Worm (Caenorhabditis elegans) whole organism, L1 larva: Measurements from ENCODE around the gene Y38H6C.25.

Experiments
- Y116A8C.19 ChIP-seq: sonication (generic microtip); optimal IDR thresholded peaks from 2 replicates; lab custom pipeline; 2016; ENCODE audit warnings: missing compliant biosample characterization, missing genetic modification characterization, borderline replicate concordance
- alr-1 ChIP-seq: fragments of 200-800 bp; sonication (Bioruptor generic); optimal IDR thresholded peaks from 2 replicates; lab custom pipeline; 2018; ENCODE audit warnings: borderline replicate concordance, mild to moderate bottlenecking, missing genetic modification characterization, missing compliant biosample characterization
- ceh-63 ChIP-seq: fragments of 200-800 bp; sonication (Bioruptor generic); optimal IDR thresholded peaks from 2 replicates; lab custom pipeline; 2018; ENCODE audit warnings: mild to moderate bottlenecking, missing genetic modification characterization, missing compliant biosample characterization
- ceh-8 ChIP-seq: fragments of 200-800 bp; sonication (Bioruptor generic); optimal IDR thresholded peaks from 2 replicates; lab custom pipeline; 2018; ENCODE audit warnings: mild to moderate bottlenecking, missing genetic modification characterization, moderate library complexity, missing compliant biosample characterization
- ceh-90 ChIP-seq: sonication (generic microtip); optimal IDR thresholded peaks from 2 replicates; lab custom pipeline; 2016; ENCODE audit warnings: missing genetic modification characterization, missing compliant biosample characterization
- dpl-1 ChIP-seq, 3 experiments: fragments of 150-350 bp in 2 of 3; sonication (generic microtip) in 1 of 3; optimal IDR thresholded peaks; 2 replicates each; lab custom pipeline; 2014 to 2017; ENCODE audit warnings: missing biosample characterization in 3 of 3, missing genetic modification characterization in 3 of 3, missing genetic modification reagents in 3 of 3
- efl-3 ChIP-seq: fragments of 200-800 bp; sonication (Bioruptor generic); optimal IDR thresholded peaks from 2 replicates; lab custom pipeline; 2018; ENCODE audit warnings: mild to moderate bottlenecking, missing genetic modification characterization, missing compliant biosample characterization
- elt-2 ChIP-seq: sonication (generic microtip); optimal IDR thresholded peaks from 2 replicates; lab custom pipeline; 2016; ENCODE audit warnings: missing genetic modification characterization, mild to moderate bottlenecking, inconsistent platforms, missing compliant biosample characterization, missing genetic modification reagents
- fkh-10 ChIP-seq: sonication (generic microtip); optimal IDR thresholded peaks from 2 replicates; lab custom pipeline; 2017; ENCODE audit warnings: missing biosample characterization, missing genetic modification reagents, missing genetic modification characterization
- fos-1 ChIP-seq: fragments of 150-350 bp; optimal IDR thresholded peaks from 2 replicates; lab custom pipeline; 2014; ENCODE audit warnings: missing biosample characterization, missing genetic modification characterization
- grh-1 ChIP-seq: fragments of 200-800 bp; sonication (Bioruptor generic); IDR thresholded peaks from 2 replicates; pipeline ENCODE4 v1.3.6; 2022; ENCODE audit warnings: missing genetic modification reagents, missing genetic modification characterization, missing compliant biosample characterization
- hlh-4 ChIP-seq: sonication (generic microtip); optimal IDR thresholded peaks from 2 replicates; lab custom pipeline; 2016; ENCODE audit warnings: mild to moderate bottlenecking, missing genetic modification characterization, missing compliant biosample characterization
- lin-35 ChIP-seq, 2 experiments: fragments of 150-350 bp; optimal IDR thresholded peaks; 2 replicates each; lab custom pipeline; 2014; ENCODE audit warnings: missing biosample characterization in 2 of 2, missing genetic modification characterization in 2 of 2, missing genetic modification reagents in 2 of 2
- lsy-2 ChIP-seq, 2 experiments: fragments of 150-350 bp; optimal IDR thresholded peaks; 2 replicates each; lab custom pipeline; 2014; ENCODE audit warnings: missing biosample characterization in 2 of 2, missing genetic modification characterization in 2 of 2
- mdl-1 ChIP-seq, 2 experiments: fragments of 150-350 bp; optimal IDR thresholded peaks; 2 replicates each; lab custom pipeline; 2014 to 2017; ENCODE audit warnings: missing biosample characterization in 2 of 2, missing genetic modification characterization in 2 of 2, inconsistent platforms in 1 of 2
- mep-1 ChIP-seq: fragments of 150-350 bp; optimal IDR thresholded peaks from 2 replicates; lab custom pipeline; 2014; ENCODE audit warnings: missing biosample characterization, missing genetic modification characterization
- nhr-11 ChIP-seq: fragments of 150-350 bp; optimal IDR thresholded peaks from 2 replicates; lab custom pipeline; 2014; ENCODE audit warnings: missing biosample characterization, missing genetic modification characterization
- nhr-19 ChIP-seq: fragments of 200-800 bp; sonication (Bioruptor generic); conservative IDR thresholded peaks from 2 replicates; pipeline ENCODE4 v1.3.6; 2022; ENCODE audit warnings: missing genetic modification characterization, missing compliant biosample characterization
- nhr-20 ChIP-seq: sonication (generic microtip); optimal IDR thresholded peaks from 2 replicates; lab custom pipeline; 2016; ENCODE audit warnings: mild to moderate bottlenecking, missing genetic modification characterization, missing compliant biosample characterization
- nhr-71 ChIP-seq: sonication (generic microtip); optimal IDR thresholded peaks from 2 replicates; lab custom pipeline; 2016; ENCODE audit warnings: mild to moderate bottlenecking, missing genetic modification characterization, moderate library complexity, missing compliant biosample characterization
- nhr-85 ChIP-seq: sonication (generic microtip); peaks from one replicate; lab custom pipeline; 2016; ENCODE audit warnings: missing genetic modification characterization, inconsistent platforms, missing compliant biosample characterization
- nhr-90 ChIP-seq: sonication (generic microtip); optimal IDR thresholded peaks from 2 replicates; lab custom pipeline; 2016; ENCODE audit warnings: mild to moderate bottlenecking, missing genetic modification characterization, missing compliant biosample characterization; ENCODE audit not compliant: poor library complexity
- pag-3 ChIP-seq: sonication (generic microtip); optimal IDR thresholded peaks from 2 replicates; lab custom pipeline; 2017; ENCODE audit warnings: missing genetic modification characterization, mild to moderate bottlenecking, missing compliant biosample characterization, antibody characterized with exemption, borderline replicate concordance; ENCODE audit not compliant: insufficient read depth
- skn-1 ChIP-seq: fragments of 150-350 bp; optimal IDR thresholded peaks from 2 replicates; lab custom pipeline; 2014; ENCODE audit warnings: missing biosample characterization, missing genetic modification characterization
- snu-23 ChIP-seq: sonication (generic microtip); optimal IDR thresholded peaks from 2 replicates; lab custom pipeline; 2016; ENCODE audit warnings: missing genetic modification characterization, missing compliant biosample characterization
- swsn-7 ChIP-seq: sonication (generic microtip); optimal IDR thresholded peaks from 2 replicates; lab custom pipeline; 2016; ENCODE audit warnings: missing genetic modification characterization, missing compliant biosample characterization
- tbx-2 ChIP-seq: sonication (generic microtip); optimal IDR thresholded peaks from 2 replicates; lab custom pipeline; 2016; ENCODE audit warnings: missing genetic modification characterization, missing compliant biosample characterization
- unc-130 ChIP-seq: fragments of 150-350 bp; optimal IDR thresholded peaks from 2 replicates; lab custom pipeline; 2017; ENCODE audit warnings: missing biosample characterization, missing genetic modification characterization, inconsistent platforms
- unc-86 ChIP-seq: sonication (generic microtip); optimal IDR thresholded peaks from 2 replicates; lab custom pipeline; 2016; ENCODE audit warnings: missing genetic modification characterization, missing compliant biosample characterization
- unc-98 ChIP-seq: fragments of 200-800 bp; sonication (Bioruptor generic); IDR thresholded peaks from 2 replicates; pipeline ENCODE4 v1.3.6; 2022; ENCODE audit warnings: missing genetic modification characterization, missing compliant biosample characterization
- vab-15 ChIP-seq: sonication (generic microtip); optimal IDR thresholded peaks from 2 replicates; lab custom pipeline; 2017; ENCODE audit warnings: missing genotype, mild to moderate bottlenecking, missing genetic modification characterization, missing compliant biosample characterization
- xbp-1 ChIP-seq: sonication (generic microtip); optimal IDR thresholded peaks from 2 replicates; lab custom pipeline; 2016; ENCODE audit warnings: missing genetic modification characterization, missing compliant biosample characterization
- zip-4 ChIP-seq: fragments of 200-800 bp; sonication (Bioruptor generic); optimal IDR thresholded peaks from 2 replicates; lab custom pipeline; 2018; ENCODE audit warnings: mild to moderate bottlenecking, missing genetic modification characterization, moderate library complexity, missing compliant biosample characterization

The Y38H6C.25 gene

ce11 chrV:20539055-20539454 is 20.0 kb downstream of the Y38H6C.25 start, which contains the start of gene Y38H6C.16 (continued):
- TF ChIP-seq unc-98 = no peak
- TF ChIP-seq nhr-19 = no peak
- peak in 1 of 2 experiments; percentile 19 for TF ChIP-seq lsy-2 (tag; optimal IDR thresholded peaks at IDR 0.05; lab: Kevin White, UChicago)
- peak; percentile 14 for TF ChIP-seq xbp-1 (tag; lab: Kevin White, UChicago)
- no peak for TF ChIP-seq alr-1 (tag; lab: Kevin White, UChicago)
- TF ChIP-seq nhr-85 = peak; percentile 73
- TF ChIP-seq ceh-90 (tag; lab: Kevin White, UChicago) = no peak
- no peak for TF ChIP-seq unc-130 (tag; lab: Kevin White, UChicago)

ce11 chrV:20544092-20544491 is 25.1 kb downstream of the Y38H6C.25 start, which contains the start of gene slc-36.3:
TSS of gene slc-36.3 (minus strand) at chrV:20544192.
- TF ChIP-seq swsn-7 (tag; lab: Kevin White, UChicago) (no peak), fkh-10 (GFP tag; lab: Kevin White, UChicago) (no peak), nhr-11 (no peak), grh-1 (no peak), pag-3 (tag; lab: Kevin White, UChicago) (no peak), tbx-2 (tag; lab: Kevin White, UChicago) (no peak), nhr-90 (no peak)

- TF ChIP-seq lin-35 (GFP tag; optimal IDR thresholded peaks at IDR 0.05; lab: Kevin White, UChicago) (peak in 1 of 2 experiments; percentile 28), fkh-10 (GFP tag; lab: Kevin White, UChicago) (no peak), skn-1 (tag; lab: Kevin White, UChicago) (peak; percentile 22), unc-86 (tag; lab: Kevin White, UChicago) (peak; percentile 19), nhr-71 (tag; lab: Kevin White, UChicago) (peak; percentile 27), elt-2 (tag; lab: Kevin White, UChicago) (peak; percentile 53), dpl-1 (GFP tag; optimal IDR thresholded peaks at IDR 0.05; lab: Kevin White, UChicago) (no peak), nhr-20 (tag; lab: Kevin White, UChicago) (peak; percentile 6)
Measured at ce11 chrV:20544610-20545009, 25.6 kb downstream of the Y38H6C.25 start.

ce11 chrV:20545742-20546141 is 26.7 kb downstream of the Y38H6C.25 start:
- TF ChIP-seq elt-2 (tag; lab: Kevin White, UChicago) (peak; percentile 37), efl-3 (GFP tag; lab: Kevin White, UChicago) (no peak), grh-1 (no peak)
- TF ChIP-seq, all 84 proteins: peak for 1

- no peak for TF ChIP-seq nhr-71 (tag; lab: Kevin White, UChicago)
- TF ChIP-seq, all 84 proteins: peak for 0
Measured at ce11 chrV:20547048-20547447, 28.0 kb downstream of the Y38H6C.25 start, which contains the start of gene Y38H6C.18. TSS of gene Y38H6C.18 (minus strand) at chrV:20547148.

ce11 chrV:20551096-20551495 is 32.1 kb downstream of the Y38H6C.25 start, which contains the start of gene Y38H6C.20:
TSS of gene Y38H6C.20 (minus strand) at chrV:20551196.
- TF ChIP-seq vab-15 (tag; lab: Kevin White, UChicago) = no peak
- no peak for TF ChIP-seq fos-1 (tag; lab: Kevin White, UChicago)
- TF ChIP-seq snu-23 (GFP tag; lab: Kevin White, UChicago) = no peak
- TF ChIP-seq hlh-4 (tag; lab: Kevin White, UChicago) = no peak
- TF ChIP-seq ceh-63 (GFP tag; lab: Kevin White, UChicago) = no peak
- no peak for TF ChIP-seq lsy-2 (tag; optimal IDR thresholded peaks at IDR 0.05; lab: Kevin White, UChicago)
- TF ChIP-seq skn-1 (tag; lab: Kevin White, UChicago) = no peak
- no peak for TF ChIP-seq mep-1 (tag; lab: Kevin White, UChicago)
- no peak for TF ChIP-seq Y116A8C.19 (tag; lab: Kevin White, UChicago)
- TF ChIP-seq zip-4 (GFP tag; lab: Kevin White, UChicago) = no peak
- no peak for TF ChIP-seq mdl-1 (tag; optimal IDR thresholded peaks at IDR 0.05; lab: Kevin White, UChicago)
- no peak for TF ChIP-seq nhr-90
- no peak for TF ChIP-seq unc-130 (tag; lab: Kevin White, UChicago)
- TF ChIP-seq xbp-1 (tag; lab: Kevin White, UChicago) = no peak
- TF ChIP-seq ceh-8 = no peak
